Worm (Caenorhabditis elegans) whole organism, L4/young adult: ENCODE measurements around the gene sdz-36.

Source experiments
- dao-5 ChIP-seq: sonication (generic microtip); optimal IDR thresholded peaks from 2 replicates; lab custom pipeline; 2016; ENCODE audit warnings: missing genotype, missing genetic modification characterization, moderate library complexity, missing compliant biosample characterization
- him-1 ChIP-seq: sonication (generic microtip); optimal IDR thresholded peaks from 2 replicates; lab custom pipeline; 2016; ENCODE audit warnings: missing genotype, missing genetic modification reagents, missing genetic modification characterization, missing compliant biosample characterization

ce11 chrIV:9671001-9671652, 19.6 kb upstream of the sdz-36 start:
- TF ChIP-seq him-1 (tag; lab: Kevin White, UChicago) = no peak
- TF ChIP-seq dao-5 (tag; lab: Kevin White, UChicago) = no peak
